Worm (Caenorhabditis elegans) whole organism, L2 larva: Measurements from ENCODE around the gene nhr-238.
A peak's percentile ranks its signal among the peaks of the same experiment; 100 is the strongest.

Experiments
- C34F6.9 ChIP-seq: fragments of 150-350 bp; optimal IDR thresholded peaks from 2 replicates; lab custom pipeline; 2014; ENCODE audit warnings: missing biosample characterization, missing genetic modification characterization
- F13H6.1 ChIP-seq: sonication (generic microtip); optimal IDR thresholded peaks from 2 replicates; lab custom pipeline; 2016; ENCODE audit warnings: missing genetic modification characterization, missing compliant biosample characterization
- R02D3.7 ChIP-seq: fragments of 150-350 bp; optimal IDR thresholded peaks from 2 replicates; lab custom pipeline; 2014; ENCODE audit warnings: missing biosample characterization, missing genetic modification characterization
- alr-1 ChIP-seq: fragments of 150-350 bp; optimal IDR thresholded peaks from 2 replicates; lab custom pipeline; 2014; ENCODE audit warnings: missing biosample characterization, missing genetic modification characterization
- aly-2 ChIP-seq: fragments of 150-350 bp; optimal IDR thresholded peaks from 2 replicates; lab custom pipeline; 2014; ENCODE audit warnings: missing biosample characterization, missing genetic modification characterization
- ama-1 ChIP-seq: fragments of 150-350 bp; optimal IDR thresholded peaks from 2 replicates; lab custom pipeline; 2018; ENCODE audit warnings: inconsistent platforms
- blmp-1 ChIP-seq: sonication (generic microtip); optimal IDR thresholded peaks from 2 replicates; lab custom pipeline; 2017; ENCODE audit warnings: missing genetic modification characterization, mild to moderate bottlenecking, missing compliant biosample characterization, antibody characterized with exemption, moderate library complexity; ENCODE audit not compliant: insufficient read depth
- ceh-82 ChIP-seq: fragments of 150-350 bp; optimal IDR thresholded peaks from 2 replicates; lab custom pipeline; 2014; ENCODE audit warnings: missing biosample characterization, missing genetic modification characterization
- crh-2 ChIP-seq: sonication (generic microtip); optimal IDR thresholded peaks from 2 replicates; lab custom pipeline; 2017; ENCODE audit warnings: missing biosample characterization, missing genetic modification characterization
- egl-27 ChIP-seq: sonication (generic microtip); optimal IDR thresholded peaks from 3 replicates; lab custom pipeline; 2017; ENCODE audit warnings: missing biosample characterization, missing genetic modification reagents, missing genetic modification characterization
- elt-1 ChIP-seq: fragments of 150-350 bp; optimal IDR thresholded peaks from 2 replicates; lab custom pipeline; 2014; ENCODE audit warnings: missing biosample characterization, missing genetic modification characterization
- elt-3 ChIP-seq: sonication (generic microtip); optimal IDR thresholded peaks from 2 replicates; lab custom pipeline; 2017; ENCODE audit warnings: missing biosample characterization, missing genetic modification characterization
- fos-1 ChIP-seq: fragments of 150-350 bp; optimal IDR thresholded peaks from 2 replicates; lab custom pipeline; 2014; ENCODE audit warnings: missing biosample characterization, missing genetic modification characterization
- gmeb-1 ChIP-seq: fragments of 150-350 bp; optimal IDR thresholded peaks from 2 replicates; lab custom pipeline; 2014; ENCODE audit warnings: missing biosample characterization, missing genetic modification characterization
- lin-11 ChIP-seq: fragments of 150-350 bp; sonication (generic microtip); optimal IDR thresholded peaks from 2 replicates; lab custom pipeline; 2014; ENCODE audit warnings: missing biosample characterization, missing genetic modification characterization, inconsistent platforms, mixed read lengths
- lin-13 ChIP-seq: fragments of 150-350 bp; optimal IDR thresholded peaks from 2 replicates; lab custom pipeline; 2014; ENCODE audit warnings: missing biosample characterization, missing genetic modification reagents, missing genetic modification characterization
- lin-39 ChIP-seq: fragments of 150-350 bp; optimal IDR thresholded peaks from 2 replicates; lab custom pipeline; 2014; ENCODE audit warnings: missing biosample characterization, missing genetic modification reagents, missing genetic modification characterization
- lsy-2 ChIP-seq, 2 experiments: fragments of 150-350 bp in 1 of 2; sonication (generic microtip) in 1 of 2; optimal IDR thresholded peaks; 2 replicates each; lab custom pipeline; 2014 to 2017; ENCODE audit warnings: missing biosample characterization in 2 of 2, missing genetic modification characterization in 2 of 2
- mab-5 ChIP-seq: fragments of 150-350 bp; optimal IDR thresholded peaks from 2 replicates; lab custom pipeline; 2014; ENCODE audit warnings: missing biosample characterization, missing genetic modification characterization
- mdl-1 ChIP-seq, 2 experiments: fragments of 150-350 bp in 1 of 2; sonication (generic microtip) in 1 of 2; optimal IDR thresholded peaks; 2 replicates each; lab custom pipeline; 2017; ENCODE audit warnings: missing biosample characterization in 2 of 2, missing genetic modification characterization in 2 of 2
- nhr-11 ChIP-seq: fragments of 150-350 bp; optimal IDR thresholded peaks from 2 replicates; lab custom pipeline; 2014; ENCODE audit warnings: missing biosample characterization, missing genetic modification characterization
- nhr-12 ChIP-seq: fragments of 150-350 bp; optimal IDR thresholded peaks from 2 replicates; lab custom pipeline; 2014; ENCODE audit warnings: missing biosample characterization, missing genetic modification characterization
- nhr-129 ChIP-seq: fragments of 150-350 bp; optimal IDR thresholded peaks from 2 replicates; lab custom pipeline; 2014; ENCODE audit warnings: missing biosample characterization, missing genetic modification characterization
- nhr-21 ChIP-seq: fragments of 150-350 bp; optimal IDR thresholded peaks from 2 replicates; lab custom pipeline; 2014; ENCODE audit warnings: missing biosample characterization, missing genetic modification characterization
- nhr-237 ChIP-seq: fragments of 150-350 bp; optimal IDR thresholded peaks from 2 replicates; lab custom pipeline; 2014; ENCODE audit warnings: missing biosample characterization, missing genetic modification characterization
- nhr-25 ChIP-seq: fragments of 150-350 bp; sonication (generic microtip); optimal IDR thresholded peaks from 3 replicates; lab custom pipeline; 2014; ENCODE audit warnings: missing biosample characterization, missing genetic modification characterization
- nhr-6 ChIP-seq: fragments of 150-350 bp; optimal IDR thresholded peaks from 2 replicates; lab custom pipeline; 2014; ENCODE audit warnings: missing biosample characterization, missing genetic modification characterization
- nhr-77 ChIP-seq: fragments of 150-350 bp; optimal IDR thresholded peaks from 2 replicates; lab custom pipeline; 2014; ENCODE audit warnings: missing biosample characterization, missing genetic modification characterization
- peb-1 ChIP-seq: fragments of 150-350 bp; optimal IDR thresholded peaks from 2 replicates; lab custom pipeline; 2014; ENCODE audit warnings: missing biosample characterization, missing genetic modification characterization
- sem-4 ChIP-seq: fragments of 150-350 bp; optimal IDR thresholded peaks from 2 replicates; lab custom pipeline; 2014; ENCODE audit warnings: missing biosample characterization, missing genetic modification reagents, missing genetic modification characterization
- skn-1 ChIP-seq: sonication (generic microtip); optimal IDR thresholded peaks from 2 replicates; lab custom pipeline; 2017; ENCODE audit warnings: missing biosample characterization, missing genetic modification characterization
- sma-3 ChIP-seq: sonication (generic microtip); optimal IDR thresholded peaks from 2 replicates; lab custom pipeline; 2016; ENCODE audit warnings: missing genetic modification reagents, missing genetic modification characterization, missing compliant biosample characterization
- sma-9 ChIP-seq, 2 experiments: fragments of 150-350 bp in 1 of 2; sonication (generic microtip) in 1 of 2; optimal IDR thresholded peaks; 2 replicates each; lab custom pipeline; 2014 to 2016; ENCODE audit warnings: missing genetic modification characterization in 2 of 2, mild to moderate bottlenecking in 1 of 2, missing biosample characterization in 1 of 2, missing compliant biosample characterization in 1 of 2, missing genetic modification reagents in 1 of 2, moderate library complexity in 1 of 2
- snpc-4 ChIP-seq: fragments of 150-350 bp; optimal IDR thresholded peaks from 2 replicates; lab custom pipeline; 2014; ENCODE audit warnings: missing biosample characterization, missing genetic modification characterization
- unc-55 ChIP-seq: fragments of 150-350 bp; sonication (generic microtip); optimal IDR thresholded peaks from 3 replicates; lab custom pipeline; 2014; ENCODE audit warnings: missing biosample characterization, missing genetic modification reagents, missing genetic modification characterization
- unc-62 ChIP-seq: fragments of 150-350 bp; optimal IDR thresholded peaks from 2 replicates; lab custom pipeline; 2014; ENCODE audit warnings: missing biosample characterization, missing genetic modification reagents, missing genetic modification characterization
- zag-1 ChIP-seq: fragments of 150-350 bp; optimal IDR thresholded peaks from 2 replicates; lab custom pipeline; 2014; ENCODE audit warnings: missing biosample characterization, missing genetic modification characterization
- ztf-1 ChIP-seq: fragments of 200-800 bp; sonication (Bioruptor generic); conservative IDR thresholded peaks from 2 replicates; pipeline ENCODE4 v1.3.6; 2022; ENCODE audit warnings: missing genetic modification characterization, missing compliant biosample characterization
- ztf-4 ChIP-seq: fragments of 150-350 bp; optimal IDR thresholded peaks from 2 replicates; lab custom pipeline; 2014; ENCODE audit warnings: missing biosample characterization, missing genetic modification characterization

nhr-238 gene

ce11 chrV:1627269-1627668 lies 2.0 kb downstream of the nhr-238 start:
- TF ChIP-seq ama-1 (lab: Kevin White, UChicago) (no peak), ztf-1 (GFP tag; lab: Robert Waterston, UW) (no peak), F13H6.1 (peak; percentile 84), skn-1 (no peak), blmp-1 (tag; lab: Kevin White, UChicago) (no peak), sem-4 (tag; lab: Kevin White, UChicago) (no peak), sma-9 (GFP tag; optimal IDR thresholded peaks at IDR 0.05; lab: Kevin White, UChicago) (peak; percentile 56), sma-9 (tag; optimal IDR thresholded peaks at IDR 0.05; lab: Kevin White, UChicago) (no peak), nhr-129 (tag; lab: Kevin White, UChicago) (peak; percentile 76), aly-2 (no peak), R02D3.7 (tag; lab: Kevin White, UChicago) (no peak), egl-27 (tag; lab: Kevin White, UChicago) (peak; percentile 57), nhr-6 (tag; lab: Kevin White, UChicago) (no peak), nhr-12 (tag; lab: Kevin White, UChicago) (no peak), sma-3 (GFP tag; lab: Kevin White, UChicago) (peak; percentile 49), nhr-77 (no peak), fos-1 (tag; lab: Kevin White, UChicago) (peak; percentile 35), nhr-237 (no peak), gmeb-1 (tag; lab: Kevin White, UChicago) (no peak), mdl-1 (tag; optimal IDR thresholded peaks at IDR 0.05; lab: Kevin White, UChicago) (no peak), crh-2 (tag; lab: Kevin White, UChicago) (peak; percentile 44), alr-1 (tag; lab: Kevin White, UChicago) (no peak), snpc-4 (no peak), nhr-25 (peak; percentile 69), ceh-82 (tag; lab: Kevin White, UChicago) (no peak), C34F6.9 (tag; lab: Kevin White, UChicago) (no peak), mab-5 (tag; lab: Kevin White, UChicago) (no peak), unc-62 (no peak)

ce11 chrV:1626720-1627119 lies 2.5 kb downstream of the nhr-238 start, which contains the start of gene nhr-237:
nhr-237 (minus strand) TSS chrV:1626820.
- TF ChIP-seq peb-1 (tag; lab: Kevin White, UChicago) (no peak), sma-3 (GFP tag; lab: Kevin White, UChicago) (no peak), egl-27 (tag; lab: Kevin White, UChicago) (no peak), zag-1 (tag; lab: Kevin White, UChicago) (no peak), elt-1 (tag; lab: Kevin White, UChicago) (no peak), blmp-1 (tag; lab: Kevin White, UChicago) (no peak), C34F6.9 (tag; lab: Kevin White, UChicago) (no peak), unc-62 (no peak), ztf-4 (tag; lab: Kevin White, UChicago) (no peak), unc-55 (GFP tag; lab: Kevin White, UChicago) (no peak), nhr-25 (no peak), skn-1 (no peak)

ce11 chrV:1624340-1624739 lies 4.9 kb downstream of the nhr-238 start, which contains the start of gene nhr-110:
nhr-110 (minus strand) TSS chrV:1624440.
- TF ChIP-seq lin-13 (GFP tag; lab: Kevin White, UChicago) (no peak), ama-1 (lab: Kevin White, UChicago) (no peak), nhr-21 (tag; lab: Kevin White, UChicago) (no peak), nhr-6 (tag; lab: Kevin White, UChicago) (no peak), fos-1 (tag; lab: Kevin White, UChicago) (no peak), elt-3 (tag; lab: Kevin White, UChicago) (no peak), ztf-1 (GFP tag; lab: Robert Waterston, UW) (no peak)
- TF ChIP-seq, all 48 proteins: peak for 0

- TF ChIP-seq fos-1 (tag; lab: Kevin White, UChicago): no peak
- no peak for TF ChIP-seq nhr-6 (tag; lab: Kevin White, UChicago)
- no peak for TF ChIP-seq F13H6.1
- no peak for TF ChIP-seq elt-1 (tag; lab: Kevin White, UChicago)
- no peak for TF ChIP-seq ama-1 (lab: Kevin White, UChicago)
- TF ChIP-seq unc-55 (GFP tag; lab: Kevin White, UChicago): no peak
- TF ChIP-seq sma-9 (GFP tag; optimal IDR thresholded peaks at IDR 0.05; lab: Kevin White, UChicago): no peak
- TF ChIP-seq sma-9 (tag; optimal IDR thresholded peaks at IDR 0.05; lab: Kevin White, UChicago): no peak
- TF ChIP-seq crh-2 (tag; lab: Kevin White, UChicago): no peak
- no peak for TF ChIP-seq sma-3 (GFP tag; lab: Kevin White, UChicago)
- TF ChIP-seq mdl-1 (tag; optimal IDR thresholded peaks at IDR 0.05; lab: Kevin White, UChicago): no peak
- no peak for TF ChIP-seq lin-11
- TF ChIP-seq nhr-77: no peak
- no peak for TF ChIP-seq lsy-2 (tag; optimal IDR thresholded peaks at IDR 0.05; lab: Kevin White, UChicago)
- no peak for TF ChIP-seq nhr-11 (tag; lab: Kevin White, UChicago)
- TF ChIP-seq lin-39 (tag; lab: Kevin White, UChicago): no peak
Measured at ce11 chrV:1623429-1623828, 5.8 kb downstream of the nhr-238 start.
